Fruit fly (Drosophila melanogaster) whole organism, adult: Measurements from ENCODE around the gene CG9521.

Experiments used
- CG11617 ChIP-seq: fragments of 200-800 bp; sonication (Bioruptor generic); optimal IDR thresholded peaks from 2 replicates; lab custom pipeline; 2017; ENCODE audit warnings: mild to moderate bottlenecking, missing biosample characterization, missing genetic modification reagents, missing genetic modification characterization
- CG12768 ChIP-seq: fragments of 200-800 bp; sonication (Bioruptor generic); optimal IDR thresholded peaks from 2 replicates; lab custom pipeline; 2017; ENCODE audit warnings: missing biosample characterization, missing genetic modification characterization, mild to moderate bottlenecking, moderate library complexity, missing genetic modification reagents
- CG14711 ChIP-seq: fragments of 200-800 bp; sonication (Bioruptor generic); optimal IDR thresholded peaks from 2 replicates; lab custom pipeline; 2018; ENCODE audit warnings: missing biosample characterization, mild to moderate bottlenecking, missing genetic modification characterization, moderate library complexity
- CG33017 ChIP-seq: fragments of 200-800 bp; sonication (Bioruptor generic); optimal IDR thresholded peaks from 2 replicates; lab custom pipeline; 2018; ENCODE audit warnings: missing biosample characterization, mild to moderate bottlenecking, missing genetic modification characterization, moderate library complexity
- CG5204 ChIP-seq: fragments of 200-800 bp; sonication (Bioruptor generic); optimal IDR thresholded peaks from 2 replicates; lab custom pipeline; 2016; ENCODE audit warnings: missing biosample characterization, missing genetic modification characterization
- CG7101 ChIP-seq: fragments of 200-800 bp; sonication (Bioruptor generic); optimal IDR thresholded peaks from 2 replicates; lab custom pipeline; 2018; ENCODE audit warnings: missing biosample characterization, mild to moderate bottlenecking, missing genetic modification characterization, moderate library complexity
- Clk ChIP-seq: fragments of 200-800 bp; sonication (Bioruptor generic); optimal IDR thresholded peaks from 2 replicates; lab custom pipeline; 2017; ENCODE audit warnings: missing biosample characterization, missing genetic modification characterization
- cic ChIP-seq: fragments of 200-800 bp; sonication (Bioruptor generic); optimal IDR thresholded peaks from 2 replicates; lab custom pipeline; 2017; ENCODE audit warnings: missing biosample characterization, mild to moderate bottlenecking, missing genetic modification characterization, moderate library complexity
- cnc ChIP-seq, 2 experiments: fragments of >200 bp; optimal IDR thresholded peaks; 2 replicates each; lab custom pipeline; 2017
- kay ChIP-seq: fragments of 200-800 bp; sonication (Bioruptor generic); peaks from one replicate; lab custom pipeline; 2016; ENCODE audit warnings: missing biosample characterization, missing genetic modification characterization, borderline replicate concordance
- toe ChIP-seq: fragments of 200-800 bp; sonication (Bioruptor generic); optimal IDR thresholded peaks from 2 replicates; lab custom pipeline; 2016; ENCODE audit warnings: missing biosample characterization, missing genetic modification characterization

Gene CG9521

DNA sequence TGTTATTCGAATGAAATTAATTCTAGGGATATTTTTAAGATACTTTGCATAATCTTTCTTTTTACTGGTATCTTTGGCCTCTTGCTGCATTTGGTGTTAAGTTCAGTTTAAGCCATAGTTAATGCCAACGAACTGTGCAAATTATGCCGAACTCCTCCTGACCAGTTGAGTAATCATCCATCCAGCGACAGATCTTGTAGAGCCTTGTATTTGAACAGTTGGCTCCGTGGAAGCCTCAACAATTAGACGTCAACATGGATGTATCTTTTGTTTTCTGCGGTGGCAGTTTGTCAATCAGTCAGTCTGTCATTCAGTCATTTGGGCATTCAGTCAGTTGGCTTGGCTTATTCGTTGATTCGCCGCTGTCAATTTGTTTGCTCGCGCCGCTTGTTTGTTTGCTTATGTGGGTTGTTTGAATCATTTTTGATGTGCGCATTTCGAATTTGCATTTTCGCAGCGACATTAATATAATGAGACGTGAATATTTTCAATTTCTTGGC lies 50.4 kb downstream of the CG9521 start:
- TF ChIP-seq cic (GFP tag; lab: Kevin White, UChicago) (no peak), cnc (optimal IDR thresholded peaks at IDR 0.05; lab: Kevin White, UChicago) (no peak), toe (GFP tag; lab: Kevin White, UChicago) (no peak), CG5204 (no peak), CG12768 (GFP tag; lab: Kevin White, UChicago) (no peak), CG11617 (GFP tag; lab: Kevin White, UChicago) (no peak), kay (GFP tag; lab: Kevin White, UChicago) (no peak), CG14711 (no peak), CG33017 (tag; lab: Kevin White, UChicago) (no peak), Clk (GFP tag; lab: Kevin White, UChicago) (no peak), CG7101 (tag; lab: Kevin White, UChicago) (no peak)
